Worm (Caenorhabditis elegans) whole organism, young adult: ENCODE results near the gene set-24.

ENCODE experiments used
- D2030.7 ChIP-seq: fragments of 200-800 bp; sonication (Bioruptor generic); IDR thresholded peaks from 2 replicates; pipeline ENCODE4 v1.3.6; 2022; ENCODE audit warnings: missing genetic modification reagents, missing genetic modification characterization, missing compliant biosample characterization
- Y53F4B.3 ChIP-seq: fragments of 200-800 bp; sonication (Bioruptor generic); IDR thresholded peaks from 2 replicates; pipeline ENCODE4 v1.3.6; 2022; ENCODE audit warnings: missing genetic modification reagents, missing genetic modification characterization, missing compliant biosample characterization
- ama-1 ChIP-seq, 3 experiments: fragments of 150-350 bp in 1 of 3; sonication (generic microtip) in 2 of 3; optimal IDR thresholded peaks; 2 replicates each; lab custom pipeline; 2014 to 2018; ENCODE audit warnings: missing biosample characterization in 2 of 3, missing genetic modification characterization in 2 of 3, missing genetic modification reagents in 2 of 3
- aptf-3 ChIP-seq: fragments of 200-800 bp; sonication (Bioruptor generic); IDR thresholded peaks from 2 replicates; pipeline ENCODE4 v1.3.6; 2022; ENCODE audit warnings: missing genetic modification characterization, missing compliant biosample characterization
- cebp-2 ChIP-seq: fragments of 200-800 bp; sonication (Bioruptor generic); IDR thresholded peaks from 2 replicates; pipeline ENCODE4 v1.3.6; 2022; ENCODE audit warnings: missing genetic modification characterization, missing compliant biosample characterization
- him-1 ChIP-seq: sonication (generic microtip); optimal IDR thresholded peaks from 2 replicates; lab custom pipeline; 2016; ENCODE audit warnings: missing genotype, missing genetic modification reagents, missing genetic modification characterization, missing compliant biosample characterization
- lin-26 ChIP-seq: fragments of 200-800 bp; sonication (Bioruptor generic); IDR thresholded peaks from 2 replicates; pipeline ENCODE4 v1.3.6; 2022; ENCODE audit warnings: missing genetic modification reagents, missing genetic modification characterization, missing compliant biosample characterization
- lsl-1 ChIP-seq: fragments of 200-800 bp; sonication (Bioruptor generic); optimal IDR thresholded peaks from 2 replicates; lab custom pipeline; 2018; ENCODE audit warnings: mild to moderate bottlenecking, missing genetic modification characterization, moderate library complexity, missing compliant biosample characterization
- nhr-179 ChIP-seq: sonication (generic microtip); optimal IDR thresholded peaks from 2 replicates; lab custom pipeline; 2016; ENCODE audit warnings: mild to moderate bottlenecking, missing genetic modification characterization, missing compliant biosample characterization
- rcor-1 ChIP-seq: fragments of 200-800 bp; sonication (Bioruptor generic); IDR thresholded peaks from 2 replicates; pipeline ENCODE4 v1.3.6; 2022; ENCODE audit warnings: missing genetic modification reagents, missing genetic modification characterization, missing compliant biosample characterization
- unc-62 ChIP-seq: fragments of 150-350 bp; optimal IDR thresholded peaks from 2 replicates; lab custom pipeline; 2014; ENCODE audit warnings: missing biosample characterization, missing genetic modification reagents, missing genetic modification characterization

ce11 chrII:12172273-12172672 is 41.5 kb upstream of the set-24 start, which contains the start of gene rol-1:
- TF ChIP-seq aptf-3 (GFP tag; lab: Robert Waterston, UW), result no peak
- no peak for TF ChIP-seq ama-1 (optimal IDR thresholded peaks at IDR 0.05; lab: Kevin White, UChicago)
- TF ChIP-seq ama-1 (GFP tag; optimal IDR thresholded peaks at IDR 0.05; lab: Kevin White, UChicago), result no peak
- TF ChIP-seq lsl-1 (GFP tag; lab: Kevin White, UChicago), result no peak
- TF ChIP-seq lin-26 (GFP tag; lab: Robert Waterston, UW), result no peak
- TF ChIP-seq him-1 (tag; lab: Kevin White, UChicago), result no peak
- TF ChIP-seq D2030.7, result no peak
- TF ChIP-seq nhr-179 (tag; lab: Kevin White, UChicago), result no peak
- TF ChIP-seq unc-62 (GFP tag; lab: Kevin White, UChicago), result no peak
- no peak for TF ChIP-seq rcor-1 (GFP tag; lab: Robert Waterston, UW)
- no peak for TF ChIP-seq cebp-2 (GFP tag; lab: Robert Waterston, UW)
- TF ChIP-seq Y53F4B.3, result no peak
